Fruit fly (Drosophila melanogaster): ENCODE results near the gene CG31898.

CG31898 gene

dm6 chr2L:8423460-8424089, 23.4 kb downstream of the CG31898 start:
- TF ChIP-seq CG17801 (GFP tag; optimal IDR thresholded peaks at IDR 0.05; ENCODE audit: partially characterized antibody), result no peak

DNA sequence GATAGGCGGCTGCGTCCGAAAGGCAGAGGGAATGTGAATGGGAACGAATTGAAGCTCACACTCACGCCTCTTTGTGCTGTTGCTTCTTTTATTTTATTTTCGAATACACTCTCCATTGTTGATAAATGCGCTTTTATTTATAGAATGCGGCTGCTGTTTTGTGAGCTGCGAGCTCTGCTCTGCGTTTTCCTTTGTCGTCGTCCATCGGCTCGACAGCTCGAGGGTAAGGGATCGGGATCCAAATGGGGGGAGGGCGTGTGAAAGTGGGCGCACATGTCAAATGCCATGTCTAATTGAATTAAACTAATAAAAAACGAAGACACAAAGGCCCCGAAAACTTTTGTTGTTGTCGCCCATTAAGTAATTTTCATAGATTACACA, 23.9 kb downstream of the CG31898 start:
- TF ChIP-seq CG17801 (GFP tag; optimal IDR thresholded peaks at IDR 0.05; ENCODE audit: partially characterized antibody), result no peak

- TF ChIP-seq CG17801 (GFP tag; optimal IDR thresholded peaks at IDR 0.05; ENCODE audit: partially characterized antibody), result no peak
Observed at dm6 chr2L:8424662-8425208, 24.5 kb downstream of the CG31898 start.

DNA sequence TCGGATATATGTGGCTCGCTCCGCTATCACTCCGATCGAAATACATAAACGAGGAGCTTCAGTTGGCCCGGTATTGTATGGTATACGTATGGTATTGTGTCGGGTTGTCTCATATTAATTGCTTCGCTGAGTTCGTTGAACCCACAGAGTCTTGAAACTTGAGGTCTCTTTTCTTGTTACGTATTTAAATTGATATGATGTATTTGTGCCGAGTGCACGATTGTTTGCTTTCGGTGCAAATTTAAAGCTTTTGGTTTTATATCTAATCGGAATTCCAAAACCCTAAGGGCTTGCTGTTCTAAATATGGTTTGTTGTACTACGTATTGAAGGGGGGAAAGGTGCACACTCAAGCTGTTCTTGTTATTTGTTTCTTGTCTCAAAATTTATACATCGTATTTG, 25.0 kb downstream of the CG31898 start:
- TF ChIP-seq CG17801 (GFP tag; optimal IDR thresholded peaks at IDR 0.05; ENCODE audit: partially characterized antibody), result no peak

DNA sequence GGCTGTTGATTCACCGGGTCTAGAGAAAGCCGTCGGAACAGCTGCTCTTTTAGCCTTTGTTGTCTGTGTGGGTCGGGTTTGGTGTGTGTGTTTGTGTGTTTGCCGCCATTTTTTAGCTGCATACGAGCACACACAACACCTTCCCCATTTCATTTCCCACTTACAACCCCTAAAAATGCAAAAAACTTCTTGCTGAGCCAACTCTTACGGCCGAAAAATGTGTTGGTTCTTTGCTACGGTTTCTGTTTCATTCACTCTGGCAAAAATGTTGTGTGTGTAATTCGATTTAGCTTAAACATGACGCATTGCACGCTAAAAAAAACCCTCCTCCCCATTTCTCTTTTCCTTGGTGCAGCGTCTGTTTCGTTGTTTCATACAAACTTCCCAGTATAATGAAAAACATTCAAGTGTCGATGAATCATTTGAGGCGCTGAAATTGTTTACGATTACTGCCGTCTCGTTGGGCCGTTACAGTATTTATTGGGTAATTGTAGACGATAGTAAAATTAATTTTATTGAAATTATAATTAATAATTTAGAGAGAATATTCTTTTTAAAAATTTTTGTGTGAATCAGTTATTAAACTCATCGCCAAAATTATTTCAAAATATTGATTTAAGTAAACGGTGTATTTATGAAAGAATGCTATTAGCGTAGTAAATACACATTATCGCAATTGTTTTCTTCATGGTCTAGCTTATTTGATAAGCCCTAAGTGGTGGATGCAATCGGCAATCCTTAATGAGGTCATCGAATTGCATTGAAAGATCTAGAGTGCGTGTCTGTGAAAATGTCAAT, 25.9 kb downstream of the CG31898 start:
- no peak for TF ChIP-seq CG17801 (GFP tag; optimal IDR thresholded peaks at IDR 0.05; ENCODE audit: partially characterized antibody)

- no peak for TF ChIP-seq CG17801 (GFP tag; optimal IDR thresholded peaks at IDR 0.05; ENCODE audit: partially characterized antibody)
Observed at dm6 chr2L:8426801-8427200, 26.6 kb downstream of the CG31898 start.

dm6 chr2L:8432130-8432529, 31.9 kb downstream of the CG31898 start:
- no peak for TF ChIP-seq CG17801 (GFP tag; optimal IDR thresholded peaks at IDR 0.05; ENCODE audit: partially characterized antibody)

DNA sequence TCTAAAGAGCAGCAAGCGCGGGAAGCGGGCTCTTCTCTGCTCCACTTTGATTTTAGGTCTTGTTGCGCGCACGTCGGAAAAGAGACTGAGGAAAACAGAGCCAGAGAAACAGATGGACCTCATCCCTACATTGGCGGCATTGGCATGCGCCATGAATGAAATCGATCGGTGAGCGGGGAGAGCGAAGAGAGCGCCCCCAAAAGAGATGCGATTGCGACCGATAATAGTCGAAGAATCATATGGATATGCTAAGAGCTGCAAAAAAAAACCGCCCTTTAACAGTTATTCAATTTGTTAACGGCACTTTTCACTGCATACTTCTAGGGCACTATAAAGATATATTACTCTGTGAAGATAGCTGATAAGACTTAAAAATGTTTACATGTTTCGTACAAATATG, 33.3 kb downstream of the CG31898 start, which contains the start of gene grk:
Gene grk (minus strand): TSS at position 87 of the 400 bp plus-strand sequence.
- TF ChIP-seq CG17801 (GFP tag; optimal IDR thresholded peaks at IDR 0.05; ENCODE audit: partially characterized antibody), result no peak

DNA sequence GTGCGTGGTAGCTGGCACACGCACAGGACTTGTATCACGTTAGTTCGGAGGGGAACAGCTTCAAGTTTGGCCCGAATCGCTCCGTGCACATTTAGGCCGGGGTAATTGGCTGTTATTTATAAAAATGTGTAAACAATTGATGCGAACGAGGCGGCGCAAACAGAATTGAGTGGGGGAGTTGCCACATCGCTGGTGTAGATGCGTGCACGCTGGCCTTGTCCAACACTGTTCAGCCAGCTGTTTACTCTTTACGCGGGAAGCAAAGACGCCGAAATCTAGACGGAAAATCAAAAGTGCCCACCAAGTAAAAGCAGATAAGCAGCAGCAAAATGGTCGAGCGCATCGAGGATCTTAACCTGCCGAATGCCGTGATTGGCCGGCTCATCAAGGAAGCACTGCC, 37.0 kb downstream of the CG31898 start, which contains the start of the genes D12 and Chrac-14:
Gene D12 (minus strand): TSS at position 190 of the 400 bp plus-strand sequence.
Gene Chrac-14 (plus strand): TSS at position 230 of the 400 bp plus-strand sequence.
- TF ChIP-seq CG17801 (GFP tag; optimal IDR thresholded peaks at IDR 0.05; ENCODE audit: partially characterized antibody), result no peak

DNA sequence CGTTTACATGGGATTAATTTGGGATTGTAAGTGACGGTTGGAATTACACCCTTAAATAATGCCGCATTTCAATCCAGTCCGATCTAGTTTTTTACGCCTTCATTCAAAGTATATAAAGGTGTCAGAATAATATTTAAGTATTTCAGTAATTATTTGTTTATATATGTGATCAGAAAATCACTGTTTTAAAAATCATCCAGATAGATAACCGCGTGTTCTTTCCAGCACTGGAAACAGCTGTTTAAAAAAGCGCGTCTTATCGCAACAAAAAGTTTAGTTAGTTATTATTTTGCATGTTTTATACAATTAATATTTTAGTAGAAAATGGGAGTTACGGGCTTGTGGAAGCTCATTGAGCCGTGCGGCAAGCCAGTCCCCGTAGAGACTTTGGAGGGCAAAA, 37.8 kb downstream of the CG31898 start, which contains the start of gene mus201:
Gene mus201 (plus strand): TSS at position 118 of the 400 bp plus-strand sequence.
- no peak for TF ChIP-seq CG17801 (GFP tag; optimal IDR thresholded peaks at IDR 0.05; ENCODE audit: partially characterized antibody)

DNA sequence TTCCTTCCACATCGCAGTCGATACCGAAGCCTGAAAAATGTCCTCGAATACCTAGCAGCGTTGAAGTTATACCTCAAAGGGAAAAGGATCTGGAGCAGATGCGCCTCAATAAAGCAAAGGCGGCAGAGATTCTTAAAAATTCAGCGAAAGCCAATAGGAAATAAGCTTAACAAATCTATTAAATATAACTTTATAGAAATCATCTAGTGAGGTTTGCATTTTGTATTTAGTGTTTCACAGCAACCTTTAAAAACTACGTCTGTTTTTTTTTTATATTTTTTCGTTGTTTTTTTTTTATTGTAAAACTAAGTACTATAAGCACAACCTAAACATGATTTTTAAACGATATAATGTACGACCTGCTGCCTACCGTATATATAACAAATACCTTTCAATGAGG, 41.9 kb downstream of the CG31898 start, which contains the start of gene CG31897:
Gene CG31897 (plus strand): TSS at position 301 of the 400 bp plus-strand sequence.
- no peak for TF ChIP-seq CG17801 (GFP tag; optimal IDR thresholded peaks at IDR 0.05; ENCODE audit: partially characterized antibody)

- TF ChIP-seq CG17801 (GFP tag; optimal IDR thresholded peaks at IDR 0.05; ENCODE audit: partially characterized antibody), result no peak
Observed at dm6 chr2L:8449358-8449757, 49.1 kb downstream of the CG31898 start, which contains the start of gene Aasdh. TSS of gene Aasdh (minus strand) at chr2L:8449576.

All from ovary, adult (tissue).